Worm (Caenorhabditis elegans) whole organism, L4 larva: ENCODE data around the gene T16A9.3.

Source experiments
- D1046.2 ChIP-seq: fragments of 200-800 bp; sonication (Bioruptor generic); IDR thresholded peaks from 2 replicates; pipeline ENCODE4 v1.3.6; 2022; ENCODE audit warnings: missing genetic modification characterization, missing compliant biosample characterization
- F26F4.8 ChIP-seq: fragments of 200-800 bp; sonication (Bioruptor generic); conservative IDR thresholded peaks from 2 replicates; pipeline ENCODE4 v1.3.6; 2022; ENCODE audit warnings: missing genetic modification characterization, missing compliant biosample characterization
- F37D6.2 ChIP-seq: sonication (generic microtip); optimal IDR thresholded peaks from 2 replicates; lab custom pipeline; 2016; ENCODE audit warnings: mild to moderate bottlenecking, missing genetic modification characterization, missing compliant biosample characterization
- R02D3.7 ChIP-seq: fragments of 150-350 bp; sonication (generic microtip); optimal IDR thresholded peaks from 3 replicates; lab custom pipeline; 2014; ENCODE audit warnings: missing biosample characterization, missing genetic modification characterization
- Y48G9A.11 ChIP-seq: fragments of 200-800 bp; sonication (Bioruptor generic); IDR thresholded peaks from 2 replicates; pipeline ENCODE4 v1.3.6; 2022; ENCODE audit warnings: missing genetic modification reagents, missing genetic modification characterization, missing compliant biosample characterization
- Y5F2A.4 ChIP-seq: fragments of 200-800 bp; sonication (Bioruptor generic); optimal IDR thresholded peaks from 2 replicates; lab custom pipeline; 2018; ENCODE audit warnings: mild to moderate bottlenecking, missing genetic modification characterization, missing compliant biosample characterization
- Y75B8A.6 ChIP-seq: fragments of 200-800 bp; sonication (Bioruptor generic); IDR thresholded peaks from 2 replicates; pipeline ENCODE4 v1.3.6; 2022; ENCODE audit warnings: missing genetic modification reagents, missing genetic modification characterization, missing compliant biosample characterization
- ZK337.2 ChIP-seq: fragments of 200-800 bp; sonication (Bioruptor generic); IDR thresholded peaks from 2 replicates; pipeline ENCODE4 v1.3.6; 2022; ENCODE audit warnings: missing genetic modification reagents, missing genetic modification characterization, missing compliant biosample characterization
- ama-1 ChIP-seq: fragments of 150-350 bp; optimal IDR thresholded peaks from 2 replicates; lab custom pipeline; 2014; ENCODE audit warnings: inconsistent platforms, mixed read lengths
- arid-1 ChIP-seq: fragments of 200-800 bp; sonication (Bioruptor generic); conservative IDR thresholded peaks from 2 replicates; pipeline ENCODE4 v1.3.6; 2022; ENCODE audit warnings: missing genetic modification reagents, missing genetic modification characterization, missing compliant biosample characterization
- ceh-28 ChIP-seq: fragments of 150-350 bp; optimal IDR thresholded peaks from 2 replicates; lab custom pipeline; 2014; ENCODE audit warnings: missing biosample characterization, missing genetic modification reagents, missing genetic modification characterization
- ceh-32 ChIP-seq: sonication (generic microtip); optimal IDR thresholded peaks from 2 replicates; lab custom pipeline; 2016; ENCODE audit warnings: mild to moderate bottlenecking, missing genetic modification characterization, missing compliant biosample characterization; ENCODE audit not compliant: poor library complexity
- ceh-82 ChIP-seq: sonication (generic microtip); optimal IDR thresholded peaks from 2 replicates; lab custom pipeline; 2017; ENCODE audit warnings: missing biosample characterization, missing genetic modification characterization
- ces-1 ChIP-seq: fragments of 150-350 bp; sonication (generic microtip); optimal IDR thresholded peaks from 4 replicates; lab custom pipeline; 2014; ENCODE audit warnings: missing biosample characterization, missing genetic modification reagents, missing genetic modification characterization
- daf-19 ChIP-seq: fragments of 200-800 bp; sonication (Bioruptor generic); conservative IDR thresholded peaks from 2 replicates; pipeline ENCODE4 v1.3.6; 2022; ENCODE audit warnings: missing genetic modification characterization, missing compliant biosample characterization
- daf-8 ChIP-seq: fragments of 200-800 bp; sonication (Bioruptor generic); IDR thresholded peaks from 2 replicates; pipeline ENCODE4 v1.3.6; 2022; ENCODE audit warnings: missing genetic modification characterization, missing compliant biosample characterization
- dpl-1 ChIP-seq: fragments of 150-350 bp; optimal IDR thresholded peaks from 2 replicates; lab custom pipeline; 2014; ENCODE audit warnings: missing biosample characterization, missing genetic modification reagents, missing genetic modification characterization
- duxl-1 ChIP-seq: sonication (generic microtip); optimal IDR thresholded peaks from 2 replicates; lab custom pipeline; 2016; ENCODE audit warnings: mild to moderate bottlenecking, missing genetic modification characterization, moderate library complexity, missing compliant biosample characterization; ENCODE audit not compliant: poor library complexity
- fos-1 ChIP-seq: fragments of 150-350 bp; optimal IDR thresholded peaks from 2 replicates; lab custom pipeline; 2014; ENCODE audit warnings: missing biosample characterization, missing genetic modification characterization
- gei-8 ChIP-seq: fragments of 200-800 bp; sonication (Bioruptor generic); optimal IDR thresholded peaks from 2 replicates; lab custom pipeline; 2018; ENCODE audit warnings: mild to moderate bottlenecking, missing genetic modification characterization, missing compliant biosample characterization
- hlh-11 ChIP-seq: fragments of 200-800 bp; sonication (Bioruptor generic); optimal IDR thresholded peaks from 2 replicates; lab custom pipeline; 2018; ENCODE audit warnings: mild to moderate bottlenecking, missing genetic modification characterization, missing compliant biosample characterization
- hlh-30 ChIP-seq: sonication (generic microtip); optimal IDR thresholded peaks from 2 replicates; lab custom pipeline; 2017; ENCODE audit warnings: antibody characterized with exemption, mild to moderate bottlenecking, missing genetic modification characterization, missing compliant biosample characterization; ENCODE audit not compliant: insufficient read depth
- hmg-1.1 ChIP-seq: fragments of 200-800 bp; sonication (Bioruptor generic); IDR thresholded peaks from 2 replicates; pipeline ENCODE4 v1.3.6; 2022; ENCODE audit warnings: missing genetic modification reagents, missing genetic modification characterization, missing compliant biosample characterization
- jun-1 ChIP-seq: fragments of 150-350 bp; optimal IDR thresholded peaks from 2 replicates; lab custom pipeline; 2014; ENCODE audit warnings: missing biosample characterization, missing genetic modification reagents, missing genetic modification characterization
- lim-7 ChIP-seq: fragments of 200-800 bp; sonication (Bioruptor generic); IDR thresholded peaks from 2 replicates; pipeline ENCODE4 v1.3.6; 2022; ENCODE audit warnings: missing genetic modification characterization, missing compliant biosample characterization
- lin-15B ChIP-seq: fragments of 150-350 bp; sonication (generic microtip); optimal IDR thresholded peaks from 3 replicates; lab custom pipeline; 2014; ENCODE audit warnings: missing biosample characterization, missing genetic modification characterization
- lin-29 ChIP-seq: fragments of 200-800 bp; sonication (Bioruptor generic); IDR thresholded peaks from 2 replicates; pipeline ENCODE4 v1.3.6; 2022; ENCODE audit warnings: missing genetic modification reagents, missing genetic modification characterization, missing compliant biosample characterization
- lin-38 ChIP-seq: fragments of 200-800 bp; sonication (Bioruptor generic); IDR thresholded peaks from 2 replicates; pipeline ENCODE4 v1.3.6; 2022; ENCODE audit warnings: missing genetic modification reagents, missing genetic modification characterization, missing compliant biosample characterization
- madf-9 ChIP-seq: fragments of 200-800 bp; sonication (Bioruptor generic); conservative IDR thresholded peaks from 2 replicates; pipeline ENCODE4 v1.3.6; 2022; ENCODE audit warnings: missing genetic modification reagents, missing genetic modification characterization, missing compliant biosample characterization
- mdl-1 ChIP-seq, 2 experiments: fragments of 150-350 bp in 1 of 2; sonication (generic microtip) in 1 of 2; optimal IDR thresholded peaks; 2 replicates each; lab custom pipeline; 2014 to 2017; ENCODE audit warnings: missing biosample characterization in 2 of 2, missing genetic modification characterization in 2 of 2
- mes-2 ChIP-seq: sonication (generic microtip); optimal IDR thresholded peaks from 2 replicates; lab custom pipeline; 2016; ENCODE audit warnings: missing genotype, mild to moderate bottlenecking, missing genetic modification characterization, missing compliant biosample characterization; ENCODE audit not compliant: poor library complexity, severe bottlenecking
- mxl-3 ChIP-seq: fragments of 200-800 bp; sonication (Bioruptor generic); optimal IDR thresholded peaks from 2 replicates; lab custom pipeline; 2018; ENCODE audit warnings: mild to moderate bottlenecking, missing genetic modification characterization, missing compliant biosample characterization
- nhr-102 ChIP-seq: sonication (generic microtip); optimal IDR thresholded peaks from 2 replicates; lab custom pipeline; 2016; ENCODE audit warnings: mild to moderate bottlenecking, missing genetic modification characterization, moderate library complexity, missing compliant biosample characterization
- nhr-11 ChIP-seq: fragments of 150-350 bp; optimal IDR thresholded peaks from 2 replicates; lab custom pipeline; 2014; ENCODE audit warnings: missing biosample characterization, missing genetic modification characterization
- nhr-111 ChIP-seq: fragments of 200-800 bp; sonication (Bioruptor generic); optimal IDR thresholded peaks from 2 replicates; lab custom pipeline; 2018; ENCODE audit warnings: mild to moderate bottlenecking, missing genetic modification characterization, missing compliant biosample characterization
- nhr-237 ChIP-seq: sonication (generic microtip); optimal IDR thresholded peaks from 2 replicates; lab custom pipeline; 2017; ENCODE audit warnings: missing biosample characterization, missing genetic modification characterization
- nhr-41 ChIP-seq: fragments of 200-800 bp; sonication (Bioruptor generic); IDR thresholded peaks from 2 replicates; pipeline ENCODE4 v1.3.6; 2022; ENCODE audit warnings: missing genetic modification reagents, missing genetic modification characterization, missing compliant biosample characterization
- nhr-42 ChIP-seq: fragments of 200-800 bp; sonication (Bioruptor generic); IDR thresholded peaks from 2 replicates; pipeline ENCODE4 v1.3.6; 2022; ENCODE audit warnings: missing genetic modification characterization, missing compliant biosample characterization
- nhr-48 ChIP-seq: sonication (generic microtip); optimal IDR thresholded peaks from 2 replicates; lab custom pipeline; 2016; ENCODE audit warnings: mild to moderate bottlenecking, missing genetic modification characterization, missing compliant biosample characterization
- nhr-6 ChIP-seq: fragments of 150-350 bp; optimal IDR thresholded peaks from 2 replicates; lab custom pipeline; 2014; ENCODE audit warnings: missing biosample characterization, missing genetic modification characterization
- pha-4 ChIP-seq, 2 experiments: fragments of 150-350 bp in 1 of 2; fragments of 200-800 bp in 1 of 2; sonication (Bioruptor generic) in 1 of 2; IDR thresholded peaks in 1 of 2; optimal IDR thresholded peaks in 1 of 2; 2 replicates each; pipeline versions ENCODE4 v1.3.6 to Lab custom; 2014 to 2022; ENCODE audit warnings: missing genetic modification characterization in 2 of 2, missing genetic modification reagents in 2 of 2, missing biosample characterization in 1 of 2, missing compliant biosample characterization in 1 of 2
- pqm-1 ChIP-seq: sonication (generic microtip); optimal IDR thresholded peaks from 2 replicates; lab custom pipeline; 2017; ENCODE audit warnings: missing biosample characterization, missing genetic modification characterization
- saeg-2 ChIP-seq: fragments of 200-800 bp; sonication (Bioruptor generic); IDR thresholded peaks from 2 replicates; pipeline ENCODE4 v1.3.6; 2022; ENCODE audit warnings: missing genetic modification reagents, missing genetic modification characterization, missing compliant biosample characterization
- sdz-12 ChIP-seq: fragments of 200-800 bp; sonication (Bioruptor generic); optimal IDR thresholded peaks from 2 replicates; lab custom pipeline; 2018; ENCODE audit warnings: mild to moderate bottlenecking, missing genetic modification characterization, missing compliant biosample characterization
- skn-1 ChIP-seq: fragments of 150-350 bp; optimal IDR thresholded peaks from 2 replicates; lab custom pipeline; 2014; ENCODE audit warnings: missing biosample characterization, missing genetic modification characterization
- snpc-4 ChIP-seq: fragments of 150-350 bp; optimal IDR thresholded peaks from 2 replicates; lab custom pipeline; 2014; ENCODE audit warnings: missing biosample characterization, missing genetic modification characterization
- unc-62 ChIP-seq, 3 experiments: fragments of 150-350 bp in 1 of 3; sonication (generic microtip); optimal IDR thresholded peaks in 2 of 3; peaks in 1 of 3; 1 replicate in 1 of 3; 2 replicates in 2 of 3; lab custom pipeline; 2014 to 2017; ENCODE audit warnings: missing biosample characterization in 3 of 3, missing genetic modification characterization in 3 of 3, missing genetic modification reagents in 3 of 3, missing genotype in 1 of 3
- zfp-2 ChIP-seq: sonication (generic microtip); optimal IDR thresholded peaks from 2 replicates; lab custom pipeline; 2016; ENCODE audit warnings: mild to moderate bottlenecking, missing genetic modification characterization, missing compliant biosample characterization
- zip-11 ChIP-seq: fragments of 200-800 bp; sonication (Bioruptor generic); IDR thresholded peaks from 2 replicates; pipeline ENCODE4 v1.3.6; 2022; ENCODE audit warnings: missing genetic modification characterization, missing compliant biosample characterization
- zip-2 ChIP-seq: fragments of 150-350 bp; optimal IDR thresholded peaks from 2 replicates; lab custom pipeline; 2014; ENCODE audit warnings: missing biosample characterization, missing genetic modification characterization
- ztf-7 ChIP-seq: fragments of 150-350 bp; optimal IDR thresholded peaks from 2 replicates; lab custom pipeline; 2014; ENCODE audit warnings: missing biosample characterization, missing genetic modification characterization

T16A9.3 gene

DNA sequence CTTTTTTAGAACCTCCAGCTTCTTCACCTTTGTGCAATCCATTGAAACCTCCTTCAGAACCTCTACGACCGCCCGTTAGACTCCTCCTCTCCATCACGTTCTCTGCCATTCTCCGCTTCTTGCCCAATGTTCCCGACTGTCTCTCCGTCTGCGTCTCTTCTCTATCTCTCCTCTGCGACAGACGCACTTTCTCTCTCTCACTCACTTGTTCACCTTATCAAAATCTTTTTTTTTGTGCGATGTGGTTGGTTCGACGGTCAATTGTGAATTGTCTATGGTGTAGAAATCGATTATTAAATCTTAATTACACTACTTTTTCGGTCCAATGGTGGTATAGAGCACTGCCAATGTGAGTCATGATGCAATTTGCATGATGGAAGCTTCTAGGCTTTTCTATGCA is 11.9 kb upstream of the T16A9.3 start, which contains the start of gene atfs-1 (continued):
- TF ChIP-seq hlh-30: peak; percentile 80
- peak; percentile 76 for TF ChIP-seq mxl-3 (GFP tag; lab: Kevin White, UChicago)
- TF ChIP-seq nhr-48 (tag; lab: Kevin White, UChicago): peak; percentile 73
- TF ChIP-seq lin-38 (GFP tag; lab: Robert Waterston, UW): peak; percentile 48
- TF ChIP-seq mes-2: peak; percentile 73
- no peak for TF ChIP-seq daf-8
- no peak for TF ChIP-seq nhr-111 (GFP tag; lab: Kevin White, UChicago)
- no peak for TF ChIP-seq arid-1 (GFP tag; lab: Robert Waterston, UW)
- peak; percentile 13; the same call in 1 of the 2 replicates for TF ChIP-seq nhr-41 (GFP tag; lab: Robert Waterston, UW)
- no peak for TF ChIP-seq sdz-12 (GFP tag; lab: Kevin White, UChicago)
- TF ChIP-seq pqm-1 (tag; lab: Kevin White, UChicago): peak; percentile 75
- TF ChIP-seq nhr-11 (tag; lab: Kevin White, UChicago): no peak
- TF ChIP-seq fos-1 (tag; lab: Kevin White, UChicago): no peak
- no peak for TF ChIP-seq ces-1
- no peak for TF ChIP-seq saeg-2 (GFP tag; lab: Robert Waterston, UW)
- peak; percentile 88 for TF ChIP-seq hmg-1.1
- 0 out of 2 replicates have a peak, but pooled peaks have one; percentile 45 for TF ChIP-seq pha-4 (GFP tag; IDR thresholded peaks at IDR 0.05; lab: Robert Waterston, UW)
- peak; percentile 57 for TF ChIP-seq pha-4 (tag; optimal IDR thresholded peaks at IDR 0.05; lab: Kevin White, UChicago)
- TF ChIP-seq Y75B8A.6 (GFP tag; lab: Robert Waterston, UW): no peak
- TF ChIP-seq F37D6.2: no peak
- no peak for TF ChIP-seq snpc-4
- TF ChIP-seq ceh-28: no peak
- no peak for TF ChIP-seq ZK337.2 (GFP tag; lab: Robert Waterston, UW)
- no peak for TF ChIP-seq gei-8 (GFP tag; lab: Kevin White, UChicago)
- TF ChIP-seq unc-62 (GFP tag; optimal IDR thresholded peaks at IDR 0.05 in 1 of 2; lab: Kevin White, UChicago): peak in 1 of 2 experiments; percentile 75
- no peak for TF ChIP-seq unc-62 (tag; optimal IDR thresholded peaks at IDR 0.05; lab: Kevin White, UChicago)
- TF ChIP-seq dpl-1: peak; percentile 50
- peak; percentile 98 for TF ChIP-seq nhr-6 (tag; lab: Kevin White, UChicago)
- no peak for TF ChIP-seq duxl-1 (tag; lab: Kevin White, UChicago)
- TF ChIP-seq D1046.2 (GFP tag; lab: Robert Waterston, UW): no peak
- TF ChIP-seq daf-19 (GFP tag; lab: Robert Waterston, UW): no peak
- TF ChIP-seq lim-7 (GFP tag; lab: Robert Waterston, UW): no peak
- peak; percentile 43 for TF ChIP-seq nhr-102 (tag; lab: Kevin White, UChicago)
- TF ChIP-seq skn-1: no peak
- no peak for TF ChIP-seq nhr-237 (tag; lab: Kevin White, UChicago)
- TF ChIP-seq R02D3.7: no peak
- no peak for TF ChIP-seq zfp-2 (tag; lab: Kevin White, UChicago)
- no peak for TF ChIP-seq zip-11
- TF ChIP-seq ceh-32 (tag; lab: Kevin White, UChicago): no peak
- 0 out of 2 replicates have a peak, but pooled peaks have one; percentile 38 for TF ChIP-seq madf-9 (GFP tag; lab: Robert Waterston, UW)
- TF ChIP-seq lin-29 (GFP tag; lab: Robert Waterston, UW): no peak
- TF ChIP-seq ceh-82 (tag; lab: Kevin White, UChicago): no peak
- TF ChIP-seq jun-1 (tag; lab: Kevin White, UChicago): no peak
- TF ChIP-seq mdl-1 (tag; optimal IDR thresholded peaks at IDR 0.05; lab: Kevin White, UChicago): peak in 1 of 2 experiments; percentile 58
- peak; percentile 79 for TF ChIP-seq ama-1 (lab: Kevin White, UChicago)
- TF ChIP-seq ztf-7 (tag; lab: Kevin White, UChicago): no peak
- TF ChIP-seq Y5F2A.4 (GFP tag; lab: Kevin White, UChicago): no peak
- TF ChIP-seq lin-15B (tag; lab: Kevin White, UChicago): no peak
- TF ChIP-seq hlh-11: peak; percentile 92
- TF ChIP-seq Y48G9A.11 (GFP tag; lab: Robert Waterston, UW): no peak
- TF ChIP-seq F26F4.8: no peak
- TF ChIP-seq nhr-42 (GFP tag; lab: Robert Waterston, UW): no peak; the same call in 1 of the 2 replicates
- TF ChIP-seq zip-2 (tag; lab: Kevin White, UChicago): no peak
